Fruit fly (Drosophila melanogaster) whole organism, embryonic: ENCODE results near the gene CG13069.

Source experiments
- Aef1 ChIP-seq: fragments of 200-800 bp; sonication (Bioruptor generic); IDR thresholded peaks from 3 replicates; pipeline ENCODE4 v1.3.6; 2022; ENCODE audit warnings: missing biosample characterization, missing genetic modification characterization
- Antp ChIP-seq: fragments of 200-800 bp; sonication (Bioruptor generic); optimal IDR thresholded peaks from 3 replicates; lab custom pipeline; 2016; ENCODE audit warnings: missing biosample characterization, missing genetic modification characterization
- BEAF-32 ChIP-seq: fragments of 200-800 bp; sonication (Bioruptor generic); optimal IDR thresholded peaks from 3 replicates; lab custom pipeline; 2017; ENCODE audit warnings: missing biosample characterization, missing genetic modification characterization, mild to moderate bottlenecking, moderate library complexity, missing genetic modification reagents
- CG11456 ChIP-seq: fragments of 200-800 bp; sonication (Bioruptor generic); IDR thresholded peaks from 3 replicates; pipeline ENCODE4 v1.3.6; 2022; ENCODE audit warnings: missing biosample characterization, missing genetic modification characterization
- CG11723 ChIP-seq: fragments of 200-800 bp; sonication (Bioruptor generic); optimal IDR thresholded peaks from 2 replicates; lab custom pipeline; 2017; ENCODE audit warnings: missing biosample characterization, mild to moderate bottlenecking, missing genetic modification characterization
- CG12659 ChIP-seq: fragments of 200-800 bp; sonication (Bioruptor generic); optimal IDR thresholded peaks from 3 replicates; lab custom pipeline; 2017; ENCODE audit warnings: mild to moderate bottlenecking, missing biosample characterization, missing genetic modification reagents, missing genetic modification characterization
- CG12942 ChIP-seq: fragments of 200-800 bp; sonication (Bioruptor generic); optimal IDR thresholded peaks from 3 replicates; lab custom pipeline; 2016; ENCODE audit warnings: missing biosample characterization, missing genetic modification characterization
- CG14710 ChIP-seq: fragments of 200-800 bp; sonication (Bioruptor generic); optimal IDR thresholded peaks from 3 replicates; lab custom pipeline; 2019; ENCODE audit warnings: missing biosample characterization, mild to moderate bottlenecking, missing genetic modification characterization, moderate library complexity
- CG15696 ChIP-seq: fragments of 200-800 bp; sonication (Bioruptor generic); optimal IDR thresholded peaks from 2 replicates; lab custom pipeline; 2019; ENCODE audit warnings: missing biosample characterization, mild to moderate bottlenecking, missing genetic modification characterization, moderate library complexity
- CG17829 ChIP-seq: fragments of 200-800 bp; optimal IDR thresholded peaks from 2 replicates; lab custom pipeline; 2019; ENCODE audit warnings: missing biosample characterization, mild to moderate bottlenecking, missing genetic modification characterization, moderate library complexity
- CG18599 ChIP-seq: fragments of 200-800 bp; sonication (Bioruptor generic); optimal IDR thresholded peaks from 3 replicates; lab custom pipeline; 2017; ENCODE audit warnings: missing biosample characterization, missing genetic modification characterization, mild to moderate bottlenecking, moderate library complexity, missing genetic modification reagents
- CG3065 ChIP-seq: fragments of 200-800 bp; sonication (Bioruptor generic); optimal IDR thresholded peaks from 2 replicates; lab custom pipeline; 2016; ENCODE audit warnings: missing biosample characterization, missing genetic modification characterization
- CG33213 ChIP-seq: fragments of 200-800 bp; sonication (Bioruptor generic); optimal IDR thresholded peaks from 3 replicates; lab custom pipeline; 2016; ENCODE audit warnings: missing biosample characterization, missing genetic modification characterization
- CG3407 ChIP-seq: fragments of 200-800 bp; sonication (Bioruptor generic); optimal IDR thresholded peaks from 2 replicates; lab custom pipeline; 2018; ENCODE audit warnings: missing biosample characterization, mild to moderate bottlenecking, missing genetic modification characterization
- CG3847 ChIP-seq: fragments of 200-800 bp; sonication (Bioruptor generic); IDR thresholded peaks from 2 replicates; pipeline ENCODE4 v1.3.6; 2022; ENCODE audit warnings: missing biosample characterization, missing genetic modification characterization
- CG3995 ChIP-seq: fragments of 200-800 bp; sonication (Bioruptor generic); optimal IDR thresholded peaks from 3 replicates; lab custom pipeline; 2016; ENCODE audit warnings: missing biosample characterization, missing genetic modification characterization
- CG6272 ChIP-seq: fragments of 200-800 bp; sonication (Bioruptor generic); IDR thresholded peaks from 2 replicates; pipeline ENCODE4 v1.3.6; 2022; ENCODE audit warnings: missing biosample characterization, missing genetic modification characterization
- CG7271 ChIP-seq: fragments of 200-800 bp; sonication (Bioruptor generic); optimal IDR thresholded peaks from 2 replicates; lab custom pipeline; 2018; ENCODE audit warnings: missing biosample characterization, mild to moderate bottlenecking, missing genetic modification characterization, moderate library complexity
- CG7963 ChIP-seq: fragments of 200-800 bp; sonication (Bioruptor generic); IDR thresholded peaks from 3 replicates; pipeline ENCODE4 v1.3.6; 2022; ENCODE audit warnings: missing biosample characterization, missing genetic modification characterization; ENCODE audit not compliant: partially characterized antibody
- CG9437 ChIP-seq: fragments of 200-800 bp; sonication (Bioruptor generic); optimal IDR thresholded peaks from 2 replicates; lab custom pipeline; 2018; ENCODE audit warnings: missing biosample characterization, mild to moderate bottlenecking, missing genetic modification characterization
- CG9797 ChIP-seq: fragments of 200-800 bp; sonication (Bioruptor generic); optimal IDR thresholded peaks from 3 replicates; lab custom pipeline; 2018; ENCODE audit warnings: missing biosample characterization, mild to moderate bottlenecking, missing genetic modification characterization
- Dad ChIP-seq: fragments of 200-800 bp; sonication (Bioruptor generic); optimal IDR thresholded peaks from 3 replicates; lab custom pipeline; 2016; ENCODE audit warnings: missing biosample characterization, missing genetic modification characterization
- Dll ChIP-seq: fragments of 200-800 bp; sonication (Bioruptor generic); IDR thresholded peaks from 4 replicates; pipeline ENCODE4 v1.3.6; 2022; ENCODE audit warnings: missing biosample characterization, missing genetic modification characterization; ENCODE audit not compliant: partially characterized antibody
- Dp ChIP-seq: fragments of 200-800 bp; sonication (Bioruptor generic); optimal IDR thresholded peaks from 2 replicates; lab custom pipeline; 2018; ENCODE audit warnings: missing biosample characterization, mild to moderate bottlenecking, missing genetic modification characterization, moderate library complexity
- Med ChIP-seq: fragments of 200-800 bp; sonication (Bioruptor generic); peaks from one replicate; lab custom pipeline; 2016; ENCODE audit warnings: missing biosample characterization, missing genetic modification characterization, mild to moderate bottlenecking, inconsistent platforms, moderate library complexity
- Oli ChIP-seq: fragments of 200-800 bp; sonication (Bioruptor generic); optimal IDR thresholded peaks from 2 replicates; lab custom pipeline; 2018; ENCODE audit warnings: missing biosample characterization, mild to moderate bottlenecking, missing genetic modification characterization, moderate library complexity
- Opbp ChIP-seq: fragments of 200-800 bp; sonication (Bioruptor generic); IDR thresholded peaks from 3 replicates; pipeline ENCODE4 v1.3.6; 2022; ENCODE audit warnings: missing biosample characterization, missing genetic modification characterization; ENCODE audit not compliant: partially characterized antibody
- Pdp1 ChIP-seq, 2 experiments: fragments of 200-800 bp; sonication (Bioruptor generic); optimal IDR thresholded peaks; 3 replicates each; lab custom pipeline; 2016; ENCODE audit warnings: missing biosample characterization in 2 of 2, missing genetic modification characterization in 2 of 2, mild to moderate bottlenecking in 1 of 2, moderate library complexity in 1 of 2
- Six4 ChIP-seq: fragments of 200-800 bp; sonication (Bioruptor generic); optimal IDR thresholded peaks from 2 replicates; lab custom pipeline; 2016; ENCODE audit warnings: missing biosample characterization, missing genetic modification characterization
- Sox102F ChIP-seq: fragments of 200-800 bp; sonication (Bioruptor generic); optimal IDR thresholded peaks from 2 replicates; lab custom pipeline; 2018; ENCODE audit warnings: missing biosample characterization, mild to moderate bottlenecking, missing genetic modification characterization, moderate library complexity
- ac ChIP-seq: fragments of 200-800 bp; sonication (Bioruptor generic); optimal IDR thresholded peaks from 3 replicates; lab custom pipeline; 2017; ENCODE audit warnings: missing biosample characterization, mild to moderate bottlenecking, missing genetic modification characterization
- ato ChIP-seq: fragments of 200-800 bp; sonication (Bioruptor generic); IDR thresholded peaks from 2 replicates; pipeline ENCODE4 v1.3.6; 2022; ENCODE audit warnings: missing biosample characterization, missing genetic modification characterization; ENCODE audit not compliant: partially characterized antibody
- az2 ChIP-seq: fragments of 200-800 bp; sonication (Bioruptor generic); optimal IDR thresholded peaks from 3 replicates; lab custom pipeline; 2016; ENCODE audit warnings: missing biosample characterization, missing genetic modification characterization
- caup ChIP-seq: fragments of 200-800 bp; sonication (Bioruptor generic); optimal IDR thresholded peaks from 3 replicates; lab custom pipeline; 2017; ENCODE audit warnings: missing biosample characterization, mild to moderate bottlenecking, missing genetic modification characterization, moderate library complexity; ENCODE audit not compliant: severe bottlenecking
- ci ChIP-seq: fragments of 200-800 bp; sonication (Bioruptor generic); IDR thresholded peaks from 3 replicates; pipeline ENCODE4 v1.3.6; 2022; ENCODE audit warnings: missing biosample characterization, missing genetic modification characterization
- danr ChIP-seq: fragments of 200-800 bp; sonication (Bioruptor generic); IDR thresholded peaks from 2 replicates; pipeline ENCODE4 v1.3.6; 2022; ENCODE audit warnings: missing biosample characterization, missing genetic modification characterization
- disco-r ChIP-seq: fragments of 200-800 bp; sonication (Bioruptor generic); optimal IDR thresholded peaks from 2 replicates; lab custom pipeline; 2016; ENCODE audit warnings: missing biosample characterization, missing genetic modification characterization
- grn ChIP-seq: fragments of 200-800 bp; sonication (Bioruptor generic); optimal IDR thresholded peaks from 3 replicates; lab custom pipeline; 2017; ENCODE audit warnings: missing biosample characterization, missing genetic modification characterization
- gro ChIP-seq: fragments of 200-800 bp; sonication (Bioruptor generic); optimal IDR thresholded peaks from 2 replicates; lab custom pipeline; 2016; ENCODE audit warnings: missing biosample characterization, missing genetic modification characterization
- ham ChIP-seq: fragments of 200-800 bp; sonication (Bioruptor generic); IDR thresholded peaks from 2 replicates; pipeline ENCODE4 v1.3.6; 2022; ENCODE audit warnings: missing biosample characterization, missing genetic modification characterization
- hth ChIP-seq: fragments of >200 bp; optimal IDR thresholded peaks from 2 replicates; lab custom pipeline; 2017; ENCODE audit warnings: inconsistent platforms
- phol ChIP-seq: fragments of 200-800 bp; sonication (Bioruptor generic); optimal IDR thresholded peaks from 3 replicates; lab custom pipeline; 2018; ENCODE audit warnings: missing biosample characterization, mild to moderate bottlenecking, missing genetic modification characterization, moderate library complexity
- prd ChIP-seq, 3 experiments: fragments of >200 bp in 2 of 3; fragments of 200-800 bp in 1 of 3; sonication (Bioruptor generic) in 1 of 3; optimal IDR thresholded peaks in 2 of 3; IDR thresholded peaks in 1 of 3; 2 replicates in 2 of 3; 3 replicates in 1 of 3; pipeline versions ENCODE4 v1.3.6 to Lab custom; 2017 to 2022; ENCODE audit warnings: missing biosample characterization in 1 of 3, missing genetic modification characterization in 1 of 3
- slou ChIP-seq: fragments of 200-800 bp; sonication (Bioruptor generic); optimal IDR thresholded peaks from 3 replicates; lab custom pipeline; 2016; ENCODE audit warnings: missing biosample characterization, missing genetic modification characterization
- sug ChIP-seq: fragments of 200-800 bp; optimal IDR thresholded peaks from 2 replicates; lab custom pipeline; 2019; ENCODE audit warnings: missing biosample characterization, mild to moderate bottlenecking, missing genetic modification characterization, moderate library complexity
- trem ChIP-seq: fragments of 200-800 bp; optimal IDR thresholded peaks from 3 replicates; lab custom pipeline; 2019; ENCODE audit warnings: missing biosample characterization, mild to moderate bottlenecking, missing genetic modification characterization, moderate library complexity
- twi ChIP-seq: fragments of 200-800 bp; optimal IDR thresholded peaks from 2 replicates; lab custom pipeline; 2019; ENCODE audit warnings: missing biosample characterization, mild to moderate bottlenecking, missing genetic modification characterization, moderate library complexity
- usp ChIP-seq: fragments of >200 bp; optimal IDR thresholded peaks from 2 replicates; lab custom pipeline; 2017; ENCODE audit warnings: missing biosample characterization, missing genetic modification characterization
- wor ChIP-seq: fragments of 200-800 bp; sonication (Bioruptor generic); IDR thresholded peaks from 2 replicates; pipeline ENCODE4 v1.3.6; 2022; ENCODE audit warnings: missing biosample characterization, missing genetic modification characterization

Gene CG13069

DNA sequence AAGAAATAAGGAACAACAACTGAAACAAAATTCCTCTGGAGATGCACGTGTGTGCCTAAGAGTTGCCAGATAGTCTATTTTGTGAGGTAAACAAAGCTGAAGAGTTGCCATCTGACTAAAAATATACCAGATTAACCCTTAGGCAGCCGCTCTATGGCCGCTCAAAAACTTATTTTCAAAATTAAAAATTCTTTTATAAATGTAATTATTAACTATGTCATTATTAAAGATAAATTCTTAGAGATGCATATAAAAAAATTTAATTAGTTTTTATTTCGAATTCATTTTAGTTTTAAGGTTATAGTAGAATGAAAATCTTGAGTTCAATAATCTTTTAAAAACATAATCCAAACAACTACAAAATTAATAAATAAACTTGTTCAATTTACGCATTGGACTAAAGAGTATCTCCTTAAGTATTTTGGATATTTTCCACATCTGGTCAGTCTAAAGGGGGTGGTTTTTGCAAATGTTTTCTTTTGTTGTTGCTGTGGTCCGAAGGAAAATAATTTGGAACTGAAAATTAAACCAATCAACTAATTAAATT lies 36.5 kb upstream of the CG13069 start, which contains the start of gene Tmx3 (continued):
- TF ChIP-seq CG7271 (tag; lab: Kevin White, UChicago): peak; percentile 52
- peak; percentile 95 for TF ChIP-seq CG11456
- no peak for TF ChIP-seq prd (optimal IDR thresholded peaks at IDR 0.05; lab: Kevin White, UChicago)
- peak; percentile 96 for TF ChIP-seq prd (GFP tag; IDR thresholded peaks at IDR 0.05; lab: Robert Waterston, UW)
- peak; percentile 82 for TF ChIP-seq CG3065 (GFP tag; lab: Kevin White, UChicago)
- peak; percentile 92 for TF ChIP-seq phol (tag; lab: Kevin White, UChicago)
- TF ChIP-seq Pdp1 (GFP tag; optimal IDR thresholded peaks at IDR 0.05; lab: Kevin White, UChicago): peak in 1 of 2 experiments; percentile 66
- TF ChIP-seq Dad: peak; percentile 58
- TF ChIP-seq slou (GFP tag; lab: Kevin White, UChicago): peak; percentile 67
- peak; percentile 75 for TF ChIP-seq Six4 (GFP tag; lab: Kevin White, UChicago)
- TF ChIP-seq CG33213 (GFP tag; lab: Kevin White, UChicago): peak; percentile 41
- TF ChIP-seq CG11723 (GFP tag; lab: Kevin White, UChicago): no peak
- TF ChIP-seq Oli: peak; percentile 81
- peak; percentile 94 for TF ChIP-seq Med (GFP tag; lab: Kevin White, UChicago)
- TF ChIP-seq CG3847 (GFP tag; lab: Robert Waterston, UW): peak; percentile 94
- peak; percentile 71 for TF ChIP-seq CG3407 (GFP tag; lab: Kevin White, UChicago)
- TF ChIP-seq Aef1 (GFP tag; lab: Robert Waterston, UW): peak; percentile 90
- TF ChIP-seq sug: peak; percentile 31
- peak; percentile 14 for TF ChIP-seq disco-r
- TF ChIP-seq CG17829: peak; percentile 90
- peak; percentile 89 for TF ChIP-seq CG12942 (GFP tag; lab: Kevin White, UChicago)
- peak; percentile 89 for TF ChIP-seq az2 (GFP tag; lab: Kevin White, UChicago)
- no peak for TF ChIP-seq CG18599 (GFP tag; lab: Kevin White, UChicago)
- no peak for TF ChIP-seq Opbp (GFP tag; lab: Robert Waterston, UW)
- no peak for TF ChIP-seq twi (tag; lab: Kevin White, UChicago)
- TF ChIP-seq wor (GFP tag; lab: Robert Waterston, UW): peak; percentile 79
- peak; percentile 93 for TF ChIP-seq CG14710 (tag; lab: Kevin White, UChicago)
- TF ChIP-seq hth: no peak
- TF ChIP-seq grn (GFP tag; lab: Kevin White, UChicago): no peak
- TF ChIP-seq CG9437: peak; percentile 74
- TF ChIP-seq usp (GFP tag; lab: Kevin White, UChicago): no peak
- no peak for TF ChIP-seq ato (GFP tag; lab: Robert Waterston, UW)
- TF ChIP-seq CG15696: peak; percentile 89
- TF ChIP-seq CG12659 (GFP tag; lab: Kevin White, UChicago): peak; percentile 92
- TF ChIP-seq trem (tag; lab: Kevin White, UChicago): peak; percentile 83
- no peak for TF ChIP-seq CG7963
- peak; percentile 38 for TF ChIP-seq CG9797
- no peak for TF ChIP-seq CG3995 (GFP tag; lab: Kevin White, UChicago)
- TF ChIP-seq BEAF-32: peak; percentile 28
- TF ChIP-seq gro (GFP tag; lab: Kevin White, UChicago): no peak
- peak; percentile 65 for TF ChIP-seq Antp (GFP tag; lab: Kevin White, UChicago)
- peak; percentile 28 for TF ChIP-seq Dp (GFP tag; lab: Kevin White, UChicago)
- TF ChIP-seq Dll: 0 out of 4 replicates have a peak, but pooled peaks have one; percentile 38
- peak; percentile 92 for TF ChIP-seq Sox102F (GFP tag; lab: Kevin White, UChicago)
- peak; percentile 93 for TF ChIP-seq ci
- peak; percentile 92 for TF ChIP-seq CG6272 (GFP tag; lab: Robert Waterston, UW)
- TF ChIP-seq ac: no peak
- TF ChIP-seq danr (GFP tag; lab: Robert Waterston, UW): peak; percentile 77
- peak; percentile 62 for TF ChIP-seq caup (GFP tag; lab: Kevin White, UChicago)
- TF ChIP-seq ham (GFP tag; lab: Robert Waterston, UW): peak; percentile 30; the same call in 1 of the 2 replicates
